Worm (Caenorhabditis elegans): ENCODE results near the gene C49A9.1.
A peak's percentile ranks its signal among the peaks of the same experiment; 100 is the strongest.

Gene C49A9.1

ce11 chrIV:6254635-6255034 lies 26.6 kb downstream of the C49A9.1 start, which contains the start of gene T13A10.64:
Gene T13A10.64 (plus strand): TSS chrIV:6254935.
- TF ChIP-seq ZK185.1 (tag; optimal IDR thresholded peaks at IDR 0.05; ENCODE audit: poor library complexity, severe bottlenecking) (no peak), F55B11.4 (tag; optimal IDR thresholded peaks at IDR 0.05; ENCODE audit: borderline replicate concordance, insufficient read depth) (no peak), mcd-1 (GFP tag; IDR thresholded peaks at IDR 0.05) (no peak)

DNA sequence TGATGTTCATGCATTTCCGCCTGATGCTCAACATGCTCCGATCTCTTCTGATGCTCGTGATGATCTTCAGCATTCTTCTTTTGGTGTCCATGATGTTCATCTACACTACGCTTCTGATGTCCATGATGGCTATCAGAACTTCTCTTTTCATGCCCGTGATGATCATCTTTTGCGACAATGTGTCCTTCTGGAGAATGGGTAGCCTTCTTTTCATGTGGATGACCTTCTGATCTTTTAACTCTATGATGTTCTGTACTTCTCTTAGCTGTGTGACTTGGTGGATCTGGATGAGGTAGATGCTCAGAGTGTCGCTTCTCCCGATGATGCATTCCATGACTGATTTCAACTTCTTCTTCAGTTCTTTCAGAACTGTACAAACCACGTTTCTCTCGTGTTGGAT lies 31.0 kb downstream of the C49A9.1 start:
- TF ChIP-seq madf-3 (GFP tag; IDR thresholded peaks at IDR 0.05) (0 out of 2 replicates have a peak, but pooled peaks have one; percentile 52), bed-2 (GFP tag; IDR thresholded peaks at IDR 0.05) (no peak), egl-18 (GFP tag; IDR thresholded peaks at IDR 0.05) (no peak), nhr-80 (tag; optimal IDR thresholded peaks at IDR 0.05) (no peak), mel-28 (tag; optimal IDR thresholded peaks at IDR 0.05; ENCODE audit: borderline replicate concordance) (no peak), let-607 (tag; optimal IDR thresholded peaks at IDR 0.05) (no peak)

ce11 chrIV:6259732-6260131 lies 31.7 kb downstream of the C49A9.1 start, which contains the start of gene nlp-16:
Gene nlp-16 (minus strand): TSS chrIV:6259832.
- no peak for TF ChIP-seq lin-26 (GFP tag; IDR thresholded peaks at IDR 0.05)
- TF ChIP-seq lin-54 (GFP tag; optimal IDR thresholded peaks at IDR 0.05): no peak
- TF ChIP-seq die-1 (tag; optimal IDR thresholded peaks at IDR 0.05): no peak

ce11 chrIV:6263244-6263643 lies 35.3 kb downstream of the C49A9.1 start, which contains the start of gene srv-28:
Gene srv-28 (minus strand): TSS chrIV:6263344.
- TF ChIP-seq rcor-1 (GFP tag; IDR thresholded peaks at IDR 0.05) (no peak), ceh-40 (GFP tag; IDR thresholded peaks at IDR 0.05) (no peak), fkh-3 (tag; optimal IDR thresholded peaks at IDR 0.05) (no peak), ceh-91 (GFP tag; IDR thresholded peaks at IDR 0.05) (no peak), F39B2.1 (GFP tag; IDR thresholded peaks at IDR 0.05) (no peak)

- TF ChIP-seq F55B11.4 (tag; optimal IDR thresholded peaks at IDR 0.05; ENCODE audit: borderline replicate concordance, insufficient read depth): no peak
Measured at ce11 chrIV:6266499-6266898, 38.5 kb downstream of the C49A9.1 start, which contains the start of gene srv-29. Gene srv-29 (minus strand): TSS chrIV:6266599.

ce11 chrIV:6269346-6269745 lies 41.4 kb downstream of the C49A9.1 start, which contains the start of gene srv-30:
Gene srv-30 (minus strand): TSS chrIV:6269446.
- TF ChIP-seq dpff-1 (tag; optimal IDR thresholded peaks at IDR 0.05): no peak
- TF ChIP-seq sdz-38 (tag; optimal IDR thresholded peaks at IDR 0.05): no peak
- no peak for TF ChIP-seq D2030.7 (GFP tag; IDR thresholded peaks at IDR 0.05)
- TF ChIP-seq Y79H2A.3 (GFP tag; conservative IDR thresholded peaks at IDR 0.05): no peak
- no peak for TF ChIP-seq attf-5 (GFP tag; optimal IDR thresholded peaks at IDR 0.05)
- no peak for TF ChIP-seq nhr-27 (tag; optimal IDR thresholded peaks at IDR 0.05)
- TF ChIP-seq F49E8.2 (tag; optimal IDR thresholded peaks at IDR 0.05; ENCODE audit: insufficient read depth): no peak
- TF ChIP-seq mes-4 (tag; optimal IDR thresholded peaks at IDR 0.05): no peak
- no peak for TF ChIP-seq ceh-91 (GFP tag; IDR thresholded peaks at IDR 0.05)
- TF ChIP-seq B0261.1 (tag; optimal IDR thresholded peaks at IDR 0.05): no peak
- no peak for TF ChIP-seq ceh-100 (GFP tag; IDR thresholded peaks at IDR 0.05)
- TF ChIP-seq B0019.2 (GFP tag; conservative IDR thresholded peaks at IDR 0.05): no peak
- TF ChIP-seq F22D6.2 (tag; optimal IDR thresholded peaks at IDR 0.05): no peak
- no peak for TF ChIP-seq ekl-4 (GFP tag; IDR thresholded peaks at IDR 0.05)
- TF ChIP-seq K12H6.12 (tag; optimal IDR thresholded peaks at IDR 0.05): no peak
- TF ChIP-seq aptf-3 (GFP tag; IDR thresholded peaks at IDR 0.05): no peak
- TF ChIP-seq lir-1 (GFP tag; conservative IDR thresholded peaks at IDR 0.05): no peak
- no peak for TF ChIP-seq ets-4 (GFP tag; optimal IDR thresholded peaks at IDR 0.05)
